Fruit fly (Drosophila melanogaster) whole organism, adult: ENCODE results near the gene Socs16D.

Experiments used
- CG11617 ChIP-seq: fragments of 200-800 bp; sonication (Bioruptor generic); optimal IDR thresholded peaks from 2 replicates; lab custom pipeline; 2017; ENCODE audit warnings: mild to moderate bottlenecking, missing biosample characterization, missing genetic modification reagents, missing genetic modification characterization
- CG12768 ChIP-seq: fragments of 200-800 bp; sonication (Bioruptor generic); optimal IDR thresholded peaks from 2 replicates; lab custom pipeline; 2017; ENCODE audit warnings: missing biosample characterization, missing genetic modification characterization, mild to moderate bottlenecking, moderate library complexity, missing genetic modification reagents
- CG14711 ChIP-seq: fragments of 200-800 bp; sonication (Bioruptor generic); optimal IDR thresholded peaks from 2 replicates; lab custom pipeline; 2018; ENCODE audit warnings: missing biosample characterization, mild to moderate bottlenecking, missing genetic modification characterization, moderate library complexity
- CG1620 ChIP-seq: fragments of 200-800 bp; sonication (Bioruptor generic); optimal IDR thresholded peaks from 2 replicates; lab custom pipeline; 2016; ENCODE audit warnings: missing biosample characterization, missing genetic modification characterization
- CG33017 ChIP-seq: fragments of 200-800 bp; sonication (Bioruptor generic); optimal IDR thresholded peaks from 2 replicates; lab custom pipeline; 2018; ENCODE audit warnings: missing biosample characterization, mild to moderate bottlenecking, missing genetic modification characterization, moderate library complexity
- CG5204 ChIP-seq: fragments of 200-800 bp; sonication (Bioruptor generic); optimal IDR thresholded peaks from 2 replicates; lab custom pipeline; 2016; ENCODE audit warnings: missing biosample characterization, missing genetic modification characterization
- CG7045 ChIP-seq: fragments of 200-800 bp; sonication (Bioruptor generic); optimal IDR thresholded peaks from 2 replicates; lab custom pipeline; 2017; ENCODE audit warnings: missing biosample characterization, mild to moderate bottlenecking, missing genetic modification characterization
- CG7101 ChIP-seq: fragments of 200-800 bp; sonication (Bioruptor generic); optimal IDR thresholded peaks from 2 replicates; lab custom pipeline; 2018; ENCODE audit warnings: missing biosample characterization, mild to moderate bottlenecking, missing genetic modification characterization, moderate library complexity
- Clk ChIP-seq: fragments of 200-800 bp; sonication (Bioruptor generic); optimal IDR thresholded peaks from 2 replicates; lab custom pipeline; 2017; ENCODE audit warnings: missing biosample characterization, missing genetic modification characterization
- Crg-1 ChIP-seq: fragments of 200-800 bp; sonication (Bioruptor generic); optimal IDR thresholded peaks from 2 replicates; lab custom pipeline; 2016; ENCODE audit warnings: missing biosample characterization, missing genetic modification characterization
- Hr96 ChIP-seq: fragments of 200-800 bp; sonication (Bioruptor generic); optimal IDR thresholded peaks from 2 replicates; lab custom pipeline; 2016; ENCODE audit warnings: missing biosample characterization, missing genetic modification characterization
- Mnt ChIP-seq: fragments of 200-800 bp; sonication (Bioruptor generic); optimal IDR thresholded peaks from 2 replicates; lab custom pipeline; 2016; ENCODE audit warnings: missing biosample characterization, mild to moderate bottlenecking, missing genetic modification characterization
- bab1 ChIP-seq: fragments of 200-800 bp; sonication (Bioruptor generic); optimal IDR thresholded peaks from 3 replicates; lab custom pipeline; 2019; ENCODE audit warnings: missing biosample characterization, mild to moderate bottlenecking, missing genetic modification characterization, moderate library complexity
- cic ChIP-seq: fragments of 200-800 bp; sonication (Bioruptor generic); optimal IDR thresholded peaks from 2 replicates; lab custom pipeline; 2017; ENCODE audit warnings: missing biosample characterization, mild to moderate bottlenecking, missing genetic modification characterization, moderate library complexity
- cnc ChIP-seq, 2 experiments: fragments of >200 bp; optimal IDR thresholded peaks; 2 replicates each; lab custom pipeline; 2017
- kay ChIP-seq: fragments of 200-800 bp; sonication (Bioruptor generic); peaks from one replicate; lab custom pipeline; 2016; ENCODE audit warnings: missing biosample characterization, missing genetic modification characterization, borderline replicate concordance
- ovo ChIP-seq: fragments of 200-800 bp; sonication (Bioruptor generic); optimal IDR thresholded peaks from 2 replicates; lab custom pipeline; 2016; ENCODE audit warnings: missing biosample characterization, missing genetic modification characterization
- pad ChIP-seq: fragments of 200-800 bp; sonication (Bioruptor generic); optimal IDR thresholded peaks from 3 replicates; lab custom pipeline; 2017; ENCODE audit warnings: missing biosample characterization, missing genetic modification characterization, mild to moderate bottlenecking, moderate library complexity, missing genetic modification reagents
- tj ChIP-seq: fragments of 200-800 bp; sonication (Bioruptor generic); optimal IDR thresholded peaks from 3 replicates; lab custom pipeline; 2017; ENCODE audit warnings: missing biosample characterization, mild to moderate bottlenecking, missing genetic modification characterization, moderate library complexity
- toe ChIP-seq: fragments of 200-800 bp; sonication (Bioruptor generic); optimal IDR thresholded peaks from 2 replicates; lab custom pipeline; 2016; ENCODE audit warnings: missing biosample characterization, missing genetic modification characterization

Socs16D gene

dm6 chrX:17826807-17827703, at the start of gene Socs16D:
Socs16D (minus strand) TSS chrX:17827564.
- no peak for TF ChIP-seq CG7045 (GFP tag; lab: Kevin White, UChicago)
- peak; percentile 56 for TF ChIP-seq Crg-1
- peak; percentile 3 for TF ChIP-seq CG11617 (GFP tag; lab: Kevin White, UChicago)
- no peak for TF ChIP-seq CG5204 (GFP tag; lab: Kevin White, UChicago)
- TF ChIP-seq Clk (GFP tag; lab: Kevin White, UChicago): no peak
- TF ChIP-seq toe (GFP tag; lab: Kevin White, UChicago): peak; percentile 33
- peak; percentile 64 for TF ChIP-seq ovo
- TF ChIP-seq CG14711: peak; percentile 24
- TF ChIP-seq CG1620 (GFP tag; lab: Kevin White, UChicago): peak; percentile 77
- TF ChIP-seq cnc (optimal IDR thresholded peaks at IDR 0.05; lab: Kevin White, UChicago): no peak
- TF ChIP-seq Mnt: peak; percentile 44
- peak; percentile 45 for TF ChIP-seq pad
- TF ChIP-seq CG7101: peak; percentile 43
- peak; percentile 65 for TF ChIP-seq tj (GFP tag; lab: Kevin White, UChicago)
- TF ChIP-seq Hr96 (GFP tag; lab: Kevin White, UChicago): peak; percentile 36
- TF ChIP-seq CG12768 (GFP tag; lab: Kevin White, UChicago): peak; percentile 25
- peak; percentile 80 for TF ChIP-seq bab1 (GFP tag; lab: Kevin White, UChicago)
- TF ChIP-seq cic (GFP tag; lab: Kevin White, UChicago): peak; percentile 90

- peak; percentile 67 for TF ChIP-seq kay (GFP tag; lab: Kevin White, UChicago)
- peak; percentile 2 for TF ChIP-seq CG14711
- no peak for TF ChIP-seq cnc (optimal IDR thresholded peaks at IDR 0.05; lab: Kevin White, UChicago)
These were observed 49.2 kb upstream of the Socs16D start for dm6 chrX:17876518-17876917.

- TF ChIP-seq CG7045 (GFP tag; lab: Kevin White, UChicago): no peak
- TF ChIP-seq CG12768 (GFP tag; lab: Kevin White, UChicago): no peak
- TF ChIP-seq toe (GFP tag; lab: Kevin White, UChicago): no peak
- TF ChIP-seq ovo: no peak
- no peak for TF ChIP-seq cic (GFP tag; lab: Kevin White, UChicago)
- TF ChIP-seq CG11617 (GFP tag; lab: Kevin White, UChicago): no peak
- no peak for TF ChIP-seq CG7101
- TF ChIP-seq cnc (optimal IDR thresholded peaks at IDR 0.05; lab: Kevin White, UChicago): no peak
- TF ChIP-seq CG33017 (tag; lab: Kevin White, UChicago): no peak
- TF ChIP-seq Crg-1: no peak
These were observed 48.3 kb upstream of the Socs16D start for dm6 chrX:17875695-17876094.

- TF ChIP-seq CG12768 (GFP tag; lab: Kevin White, UChicago) (no peak), kay (GFP tag; lab: Kevin White, UChicago) (no peak)
These were observed 47.7 kb upstream of the Socs16D start for dm6 chrX:17875014-17875589.

dm6 chrX:17873329-17873728, 46.0 kb upstream of the Socs16D start:
- no peak for TF ChIP-seq kay (GFP tag; lab: Kevin White, UChicago)
- no peak for TF ChIP-seq ovo
- no peak for TF ChIP-seq CG7101
- no peak for TF ChIP-seq cic (GFP tag; lab: Kevin White, UChicago)
- TF ChIP-seq cnc (optimal IDR thresholded peaks at IDR 0.05; lab: Kevin White, UChicago): no peak
- TF ChIP-seq CG14711: no peak
- TF ChIP-seq Hr96 (GFP tag; lab: Kevin White, UChicago): no peak
- TF ChIP-seq CG5204 (GFP tag; lab: Kevin White, UChicago): no peak
- no peak for TF ChIP-seq CG1620 (GFP tag; lab: Kevin White, UChicago)
- TF ChIP-seq Crg-1: no peak
- TF ChIP-seq toe (GFP tag; lab: Kevin White, UChicago): no peak
- TF ChIP-seq bab1 (GFP tag; lab: Kevin White, UChicago): no peak
- no peak for TF ChIP-seq pad
- TF ChIP-seq tj (GFP tag; lab: Kevin White, UChicago): no peak
- TF ChIP-seq CG33017 (tag; lab: Kevin White, UChicago): no peak

- TF ChIP-seq Mnt (no peak), Crg-1 (no peak), kay (GFP tag; lab: Kevin White, UChicago) (no peak), Hr96 (GFP tag; lab: Kevin White, UChicago) (no peak), CG14711 (no peak)
These were observed 44.9 kb upstream of the Socs16D start for dm6 chrX:17872310-17872709.
